Worm (Caenorhabditis elegans) whole organism, L1 larva: ENCODE results near the gene usp-4.

Experiments used
- C04F5.9 ChIP-seq: sonication (generic microtip); optimal IDR thresholded peaks from 2 replicates; lab custom pipeline; 2016; ENCODE audit warnings: missing genetic modification characterization, missing compliant biosample characterization
- C34B4.2 ChIP-seq: sonication (generic microtip); optimal IDR thresholded peaks from 2 replicates; lab custom pipeline; 2017; ENCODE audit warnings: mild to moderate bottlenecking, missing genetic modification characterization, missing compliant biosample characterization
- F16B12.6 ChIP-seq: fragments of 150-350 bp; optimal IDR thresholded peaks from 2 replicates; lab custom pipeline; 2014; ENCODE audit warnings: missing biosample characterization, missing genetic modification characterization
- Y116A8C.19 ChIP-seq: sonication (generic microtip); optimal IDR thresholded peaks from 2 replicates; lab custom pipeline; 2016; ENCODE audit warnings: missing compliant biosample characterization, missing genetic modification characterization, borderline replicate concordance
- aha-1 ChIP-seq: fragments of 150-350 bp; optimal IDR thresholded peaks from 2 replicates; lab custom pipeline; 2014; ENCODE audit warnings: missing biosample characterization, missing genetic modification characterization
- alr-1 ChIP-seq: fragments of 200-800 bp; sonication (Bioruptor generic); optimal IDR thresholded peaks from 2 replicates; lab custom pipeline; 2018; ENCODE audit warnings: borderline replicate concordance, mild to moderate bottlenecking, missing genetic modification characterization, missing compliant biosample characterization
- aly-2 ChIP-seq: fragments of 150-350 bp; optimal IDR thresholded peaks from 2 replicates; lab custom pipeline; 2014; ENCODE audit warnings: missing biosample characterization, missing genetic modification characterization
- blmp-1 ChIP-seq: fragments of 150-350 bp; optimal IDR thresholded peaks from 2 replicates; lab custom pipeline; 2014; ENCODE audit warnings: missing biosample characterization, missing genetic modification characterization
- ceh-8 ChIP-seq: fragments of 200-800 bp; sonication (Bioruptor generic); optimal IDR thresholded peaks from 2 replicates; lab custom pipeline; 2018; ENCODE audit warnings: mild to moderate bottlenecking, missing genetic modification characterization, moderate library complexity, missing compliant biosample characterization
- ceh-82 ChIP-seq, 3 experiments: fragments of 150-350 bp in 1 of 3; sonication (generic microtip) in 2 of 3; optimal IDR thresholded peaks; 2 replicates each; lab custom pipeline; 2014 to 2017; ENCODE audit warnings: missing biosample characterization in 3 of 3, missing genetic modification characterization in 3 of 3
- ceh-90 ChIP-seq: sonication (generic microtip); optimal IDR thresholded peaks from 2 replicates; lab custom pipeline; 2016; ENCODE audit warnings: missing genetic modification characterization, missing compliant biosample characterization
- ces-1 ChIP-seq: fragments of 150-350 bp; optimal IDR thresholded peaks from 2 replicates; lab custom pipeline; 2014; ENCODE audit warnings: missing biosample characterization, missing genetic modification reagents, missing genetic modification characterization
- dpl-1 ChIP-seq, 3 experiments: fragments of 150-350 bp in 2 of 3; sonication (generic microtip) in 1 of 3; optimal IDR thresholded peaks; 2 replicates each; lab custom pipeline; 2014 to 2017; ENCODE audit warnings: missing biosample characterization in 3 of 3, missing genetic modification characterization in 3 of 3, missing genetic modification reagents in 3 of 3
- dsc-1 ChIP-seq: sonication (generic microtip); optimal IDR thresholded peaks from 2 replicates; lab custom pipeline; 2016; ENCODE audit warnings: mild to moderate bottlenecking, missing genetic modification characterization, missing compliant biosample characterization
- efl-1 ChIP-seq, 4 experiments: fragments of 150-350 bp; optimal IDR thresholded peaks in 3 of 4; peaks in 1 of 4; 1 replicate in 1 of 4; 2 replicates in 3 of 4; lab custom pipeline; 2014; ENCODE audit warnings: missing biosample characterization in 2 of 4, missing genetic modification characterization in 2 of 4, missing genetic modification reagents in 2 of 4
- egl-13 ChIP-seq: sonication (generic microtip); optimal IDR thresholded peaks from 2 replicates; lab custom pipeline; 2016; ENCODE audit warnings: missing genotype, missing genetic modification reagents, missing genetic modification characterization, missing compliant biosample characterization
- ets-5 ChIP-seq: fragments of 200-800 bp; sonication (Bioruptor generic); IDR thresholded peaks from 2 replicates; pipeline ENCODE4 v1.3.6; 2022; ENCODE audit warnings: missing genetic modification characterization, missing compliant biosample characterization
- fkh-10 ChIP-seq: sonication (generic microtip); optimal IDR thresholded peaks from 2 replicates; lab custom pipeline; 2017; ENCODE audit warnings: missing biosample characterization, missing genetic modification reagents, missing genetic modification characterization
- fkh-4 ChIP-seq: sonication (generic microtip); optimal IDR thresholded peaks from 2 replicates; lab custom pipeline; 2016; ENCODE audit warnings: missing compliant biosample characterization, missing genetic modification characterization, borderline replicate concordance
- grh-1 ChIP-seq: fragments of 200-800 bp; sonication (Bioruptor generic); IDR thresholded peaks from 2 replicates; pipeline ENCODE4 v1.3.6; 2022; ENCODE audit warnings: missing genetic modification reagents, missing genetic modification characterization, missing compliant biosample characterization
- hlh-4 ChIP-seq: sonication (generic microtip); optimal IDR thresholded peaks from 2 replicates; lab custom pipeline; 2016; ENCODE audit warnings: mild to moderate bottlenecking, missing genetic modification characterization, missing compliant biosample characterization
- irx-1 ChIP-seq: sonication (generic microtip); optimal IDR thresholded peaks from 2 replicates; lab custom pipeline; 2016; ENCODE audit warnings: missing genetic modification characterization, missing compliant biosample characterization
- isw-1 ChIP-seq: fragments of 200-800 bp; sonication (Bioruptor generic); IDR thresholded peaks from 2 replicates; pipeline ENCODE4 v1.3.6; 2022; ENCODE audit warnings: missing genetic modification characterization, missing compliant biosample characterization
- lin-14 ChIP-seq: fragments of 200-800 bp; sonication (Bioruptor generic); optimal IDR thresholded peaks from 2 replicates; lab custom pipeline; 2018; ENCODE audit warnings: mild to moderate bottlenecking, missing genetic modification characterization, moderate library complexity, missing compliant biosample characterization
- lin-35 ChIP-seq, 2 experiments: fragments of 150-350 bp; optimal IDR thresholded peaks; 2 replicates each; lab custom pipeline; 2014; ENCODE audit warnings: missing biosample characterization in 2 of 2, missing genetic modification characterization in 2 of 2, missing genetic modification reagents in 2 of 2
- lir-3 ChIP-seq: sonication (generic microtip); optimal IDR thresholded peaks from 2 replicates; lab custom pipeline; 2016; ENCODE audit warnings: mild to moderate bottlenecking, missing genetic modification characterization, moderate library complexity, missing compliant biosample characterization; ENCODE audit not compliant: poor library complexity
- lsy-2 ChIP-seq, 2 experiments: fragments of 150-350 bp; optimal IDR thresholded peaks; 2 replicates each; lab custom pipeline; 2014; ENCODE audit warnings: missing biosample characterization in 2 of 2, missing genetic modification characterization in 2 of 2
- mab-9 ChIP-seq: fragments of 200-800 bp; sonication (Bioruptor generic); IDR thresholded peaks from 2 replicates; pipeline ENCODE4 v1.3.6; 2022; ENCODE audit warnings: missing genetic modification reagents, missing genetic modification characterization, missing compliant biosample characterization
- mep-1 ChIP-seq: fragments of 150-350 bp; optimal IDR thresholded peaks from 2 replicates; lab custom pipeline; 2014; ENCODE audit warnings: missing biosample characterization, missing genetic modification characterization
- nhr-11 ChIP-seq: fragments of 150-350 bp; optimal IDR thresholded peaks from 2 replicates; lab custom pipeline; 2014; ENCODE audit warnings: missing biosample characterization, missing genetic modification characterization
- nhr-19 ChIP-seq: fragments of 200-800 bp; sonication (Bioruptor generic); conservative IDR thresholded peaks from 2 replicates; pipeline ENCODE4 v1.3.6; 2022; ENCODE audit warnings: missing genetic modification characterization, missing compliant biosample characterization
- nhr-20 ChIP-seq: sonication (generic microtip); optimal IDR thresholded peaks from 2 replicates; lab custom pipeline; 2016; ENCODE audit warnings: mild to moderate bottlenecking, missing genetic modification characterization, missing compliant biosample characterization
- nhr-237 ChIP-seq: fragments of 150-350 bp; optimal IDR thresholded peaks from 2 replicates; lab custom pipeline; 2014; ENCODE audit warnings: missing biosample characterization, missing genetic modification characterization
- nhr-71 ChIP-seq: sonication (generic microtip); optimal IDR thresholded peaks from 2 replicates; lab custom pipeline; 2016; ENCODE audit warnings: mild to moderate bottlenecking, missing genetic modification characterization, moderate library complexity, missing compliant biosample characterization
- nhr-77 ChIP-seq: fragments of 150-350 bp; optimal IDR thresholded peaks from 2 replicates; lab custom pipeline; 2014; ENCODE audit warnings: missing biosample characterization, missing genetic modification characterization
- nhr-85 ChIP-seq: sonication (generic microtip); peaks from one replicate; lab custom pipeline; 2016; ENCODE audit warnings: missing genetic modification characterization, inconsistent platforms, missing compliant biosample characterization
- nhr-90 ChIP-seq: sonication (generic microtip); optimal IDR thresholded peaks from 2 replicates; lab custom pipeline; 2016; ENCODE audit warnings: mild to moderate bottlenecking, missing genetic modification characterization, missing compliant biosample characterization; ENCODE audit not compliant: poor library complexity
- pag-3 ChIP-seq: sonication (generic microtip); optimal IDR thresholded peaks from 2 replicates; lab custom pipeline; 2017; ENCODE audit warnings: missing genetic modification characterization, mild to moderate bottlenecking, missing compliant biosample characterization, antibody characterized with exemption, borderline replicate concordance; ENCODE audit not compliant: insufficient read depth
- pax-3 ChIP-seq: fragments of 200-800 bp; sonication (Bioruptor generic); optimal IDR thresholded peaks from 2 replicates; lab custom pipeline; 2018; ENCODE audit warnings: mild to moderate bottlenecking, missing genetic modification characterization, moderate library complexity, missing compliant biosample characterization
- rnt-1 ChIP-seq: sonication (generic microtip); optimal IDR thresholded peaks from 2 replicates; lab custom pipeline; 2016; ENCODE audit warnings: mild to moderate bottlenecking, missing genetic modification characterization, moderate library complexity, missing compliant biosample characterization
- snpc-4 ChIP-seq: fragments of 150-350 bp; optimal IDR thresholded peaks from 2 replicates; lab custom pipeline; 2014; ENCODE audit warnings: missing biosample characterization, missing genetic modification characterization
- snu-23 ChIP-seq: sonication (generic microtip); optimal IDR thresholded peaks from 2 replicates; lab custom pipeline; 2016; ENCODE audit warnings: missing genetic modification characterization, missing compliant biosample characterization
- sox-4 ChIP-seq: sonication (generic microtip); optimal IDR thresholded peaks from 2 replicates; lab custom pipeline; 2016; ENCODE audit warnings: missing genetic modification characterization, missing compliant biosample characterization
- sptf-1 ChIP-seq: fragments of 150-350 bp; optimal IDR thresholded peaks from 2 replicates; lab custom pipeline; 2014; ENCODE audit warnings: missing biosample characterization, missing genetic modification characterization
- swsn-7 ChIP-seq: sonication (generic microtip); optimal IDR thresholded peaks from 2 replicates; lab custom pipeline; 2016; ENCODE audit warnings: missing genetic modification characterization, missing compliant biosample characterization
- tbx-2 ChIP-seq: sonication (generic microtip); optimal IDR thresholded peaks from 2 replicates; lab custom pipeline; 2016; ENCODE audit warnings: missing genetic modification characterization, missing compliant biosample characterization
- tlp-1 ChIP-seq: fragments of 150-350 bp; optimal IDR thresholded peaks from 2 replicates; lab custom pipeline; 2014; ENCODE audit warnings: missing biosample characterization, missing genetic modification characterization
- unc-30 ChIP-seq: sonication (generic microtip); optimal IDR thresholded peaks from 2 replicates; lab custom pipeline; 2017; ENCODE audit warnings: missing biosample characterization, missing genetic modification characterization
- unc-98 ChIP-seq: fragments of 200-800 bp; sonication (Bioruptor generic); IDR thresholded peaks from 2 replicates; pipeline ENCODE4 v1.3.6; 2022; ENCODE audit warnings: missing genetic modification characterization, missing compliant biosample characterization
- vab-15 ChIP-seq: sonication (generic microtip); optimal IDR thresholded peaks from 2 replicates; lab custom pipeline; 2017; ENCODE audit warnings: missing genotype, mild to moderate bottlenecking, missing genetic modification characterization, missing compliant biosample characterization

The usp-4 gene

DNA sequence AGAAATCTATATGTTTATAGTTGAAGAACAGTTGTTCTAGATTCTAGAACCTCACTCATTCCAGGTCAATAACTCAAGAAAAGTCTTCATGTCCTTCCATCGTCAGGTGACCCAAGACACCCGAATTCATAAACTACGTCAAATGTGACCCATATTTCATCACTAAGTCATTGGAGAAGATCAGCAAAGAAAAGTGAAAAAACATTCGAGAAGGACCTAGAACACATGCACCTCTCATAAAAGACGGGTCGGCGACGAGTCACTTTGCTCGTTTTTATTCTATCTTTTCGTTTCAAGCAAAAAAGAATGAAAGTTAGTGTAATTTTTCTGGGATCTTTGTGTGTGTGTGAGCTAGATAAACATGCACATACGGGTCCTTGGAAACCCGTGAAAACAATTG, 5.9 kb upstream of the usp-4 start:
- TF ChIP-seq unc-30 (tag; lab: Kevin White, UChicago) (no peak), nhr-11 (no peak), nhr-85 (tag; lab: Kevin White, UChicago) (no peak), dsc-1 (tag; lab: Kevin White, UChicago) (peak; percentile 81), nhr-90 (tag; lab: Kevin White, UChicago) (no peak), mep-1 (tag; lab: Kevin White, UChicago) (no peak), lsy-2 (tag; optimal IDR thresholded peaks at IDR 0.05; lab: Kevin White, UChicago) (peak in 1 of 2 experiments; percentile 23), snpc-4 (no peak), nhr-77 (no peak), nhr-20 (no peak), mab-9 (GFP tag; lab: Robert Waterston, UW) (no peak), fkh-4 (tag; lab: Kevin White, UChicago) (peak; percentile 33), tlp-1 (tag; lab: Kevin White, UChicago) (no peak), lin-35 (GFP tag; optimal IDR thresholded peaks at IDR 0.05; lab: Kevin White, UChicago) (peak in 1 of 2 experiments; percentile 10), C04F5.9 (tag; lab: Kevin White, UChicago) (no peak), aly-2 (tag; lab: Kevin White, UChicago) (no peak), rnt-1 (peak; percentile 73), pag-3 (no peak), fkh-10 (GFP tag; lab: Kevin White, UChicago) (no peak), nhr-71 (peak; percentile 82), nhr-237 (tag; lab: Kevin White, UChicago) (no peak), blmp-1 (tag; lab: Kevin White, UChicago) (no peak), dpl-1 (GFP tag; optimal IDR thresholded peaks at IDR 0.05; lab: Kevin White, UChicago) (no peak), aha-1 (no peak), grh-1 (GFP tag; lab: Robert Waterston, UW) (no peak), swsn-7 (tag; lab: Kevin White, UChicago) (peak; percentile 11), unc-98 (GFP tag; lab: Robert Waterston, UW) (no peak), lin-14 (GFP tag; lab: Kevin White, UChicago) (peak; percentile 58), snu-23 (GFP tag; lab: Kevin White, UChicago) (peak; percentile 37), nhr-19 (GFP tag; lab: Robert Waterston, UW) (peak; percentile 30; the same call in 1 of the 2 replicates), ceh-90 (tag; lab: Kevin White, UChicago) (no peak), pax-3 (tag; lab: Kevin White, UChicago) (no peak), lir-3 (no peak), C34B4.2 (no peak)

- TF ChIP-seq egl-13 (tag; lab: Kevin White, UChicago) (peak; percentile 88), ces-1 (GFP tag; lab: Kevin White, UChicago) (no peak), ets-5 (GFP tag; lab: Robert Waterston, UW) (no peak), fkh-10 (GFP tag; lab: Kevin White, UChicago) (peak; percentile 83), hlh-4 (tag; lab: Kevin White, UChicago) (no peak), nhr-19 (GFP tag; lab: Robert Waterston, UW) (peak; percentile 80), ceh-8 (peak; percentile 83), vab-15 (tag; lab: Kevin White, UChicago) (peak; percentile 10), isw-1 (GFP tag; lab: Robert Waterston, UW) (peak; percentile 71), Y116A8C.19 (tag; lab: Kevin White, UChicago) (peak; percentile 3), alr-1 (tag; lab: Kevin White, UChicago) (no peak), lsy-2 (tag; optimal IDR thresholded peaks at IDR 0.05; lab: Kevin White, UChicago) (peak; percentile 84 to 87), tbx-2 (tag; lab: Kevin White, UChicago) (peak; percentile 88), efl-1 (optimal IDR thresholded peaks at IDR 0.05; lab: Kevin White, UChicago) (peak; percentile 80 to 87), efl-1 (GFP tag; optimal IDR thresholded peaks at IDR 0.05 in 1 of 2; lab: Kevin White, UChicago) (peak; percentile 71 to 96), pax-3 (tag; lab: Kevin White, UChicago) (peak; percentile 73), dsc-1 (tag; lab: Kevin White, UChicago) (peak; percentile 62), aly-2 (tag; lab: Kevin White, UChicago) (peak; percentile 30), blmp-1 (tag; lab: Kevin White, UChicago) (peak; percentile 91), F16B12.6 (tag; lab: Kevin White, UChicago) (peak; percentile 54), tlp-1 (tag; lab: Kevin White, UChicago) (no peak), sptf-1 (no peak), nhr-90 (tag; lab: Kevin White, UChicago) (peak; percentile 88), aha-1 (peak; percentile 15), sox-4 (peak; percentile 79), swsn-7 (tag; lab: Kevin White, UChicago) (peak; percentile 89), unc-98 (GFP tag; lab: Robert Waterston, UW) (no peak), ceh-82 (tag; optimal IDR thresholded peaks at IDR 0.05; lab: Kevin White, UChicago) (peak; percentile 76 to 89 (median 84)), nhr-85 (tag; lab: Kevin White, UChicago) (peak; percentile 78), irx-1 (tag; lab: Kevin White, UChicago) (peak; percentile 78), unc-30 (tag; lab: Kevin White, UChicago) (no peak)
These were observed 737 bp upstream of the usp-4 start for ce11 chrIV:6756374-6756773.
